Worm (Caenorhabditis elegans) whole organism, L4 larva: ENCODE data around the gene T01H3.2.

Experiments used
- F37D6.2 ChIP-seq: sonication (generic microtip); optimal IDR thresholded peaks from 2 replicates; lab custom pipeline; 2016; ENCODE audit warnings: mild to moderate bottlenecking, missing genetic modification characterization, missing compliant biosample characterization
- R02D3.7 ChIP-seq: fragments of 150-350 bp; sonication (generic microtip); optimal IDR thresholded peaks from 3 replicates; lab custom pipeline; 2014; ENCODE audit warnings: missing biosample characterization, missing genetic modification characterization
- T26A8.4 ChIP-seq: fragments of 200-800 bp; sonication (Bioruptor generic); IDR thresholded peaks from 2 replicates; pipeline ENCODE4 v1.3.6; 2022; ENCODE audit warnings: missing genetic modification characterization, missing compliant biosample characterization
- Y105C5A.15 ChIP-seq: fragments of 200-800 bp; sonication (Bioruptor generic); IDR thresholded peaks from 2 replicates; pipeline ENCODE4 v1.3.6; 2022; ENCODE audit warnings: missing genetic modification characterization, missing compliant biosample characterization
- Y75B8A.6 ChIP-seq: fragments of 200-800 bp; sonication (Bioruptor generic); IDR thresholded peaks from 2 replicates; pipeline ENCODE4 v1.3.6; 2022; ENCODE audit warnings: missing genetic modification reagents, missing genetic modification characterization, missing compliant biosample characterization
- ZK546.5 ChIP-seq, 2 experiments: sonication (generic microtip); optimal IDR thresholded peaks; 2 replicates each; lab custom pipeline; 2017; ENCODE audit warnings: missing biosample characterization in 2 of 2, missing genetic modification characterization in 2 of 2
- aha-1 ChIP-seq: fragments of 150-350 bp; peaks from one replicate; lab custom pipeline; 2014; ENCODE audit warnings: missing biosample characterization, missing genetic modification characterization
- ama-1 ChIP-seq: fragments of 150-350 bp; optimal IDR thresholded peaks from 2 replicates; lab custom pipeline; 2014; ENCODE audit warnings: inconsistent platforms, mixed read lengths
- arid-1 ChIP-seq: fragments of 200-800 bp; sonication (Bioruptor generic); conservative IDR thresholded peaks from 2 replicates; pipeline ENCODE4 v1.3.6; 2022; ENCODE audit warnings: missing genetic modification reagents, missing genetic modification characterization, missing compliant biosample characterization
- ceh-44 ChIP-seq: fragments of 200-800 bp; sonication (Bioruptor generic); IDR thresholded peaks from 2 replicates; pipeline ENCODE4 v1.3.6; 2022; ENCODE audit warnings: missing genetic modification reagents, missing genetic modification characterization, missing compliant biosample characterization
- ceh-62 ChIP-seq: sonication (generic microtip); optimal IDR thresholded peaks from 2 replicates; lab custom pipeline; 2017; ENCODE audit warnings: missing biosample characterization, missing genetic modification characterization
- cey-2 ChIP-seq: sonication (generic microtip); optimal IDR thresholded peaks from 3 replicates; lab custom pipeline; 2017; ENCODE audit warnings: missing genetic modification characterization, mild to moderate bottlenecking, missing compliant biosample characterization, antibody characterized with exemption, borderline replicate concordance; ENCODE audit not compliant: insufficient read depth
- dmd-6 ChIP-seq: fragments of 200-800 bp; sonication (Bioruptor generic); IDR thresholded peaks from 2 replicates; pipeline ENCODE4 v1.3.6; 2022; ENCODE audit warnings: missing genetic modification reagents, missing genetic modification characterization, missing compliant biosample characterization
- duxl-1 ChIP-seq: sonication (generic microtip); optimal IDR thresholded peaks from 2 replicates; lab custom pipeline; 2016; ENCODE audit warnings: mild to moderate bottlenecking, missing genetic modification characterization, moderate library complexity, missing compliant biosample characterization; ENCODE audit not compliant: poor library complexity
- egl-27 ChIP-seq: sonication (generic microtip); optimal IDR thresholded peaks from 3 replicates; lab custom pipeline; 2017; ENCODE audit warnings: missing biosample characterization, missing genetic modification reagents, missing genetic modification characterization
- egl-43 ChIP-seq: fragments of 200-800 bp; sonication (Bioruptor generic); IDR thresholded peaks from 2 replicates; pipeline ENCODE4 v1.3.6; 2022; ENCODE audit warnings: missing genetic modification reagents, missing genetic modification characterization, missing compliant biosample characterization
- fkh-10 ChIP-seq: fragments of 150-350 bp; optimal IDR thresholded peaks from 2 replicates; lab custom pipeline; 2014; ENCODE audit warnings: missing biosample characterization, missing genetic modification reagents, missing genetic modification characterization
- gei-8 ChIP-seq: fragments of 200-800 bp; sonication (Bioruptor generic); optimal IDR thresholded peaks from 2 replicates; lab custom pipeline; 2018; ENCODE audit warnings: mild to moderate bottlenecking, missing genetic modification characterization, missing compliant biosample characterization
- hlh-11 ChIP-seq: fragments of 200-800 bp; sonication (Bioruptor generic); optimal IDR thresholded peaks from 2 replicates; lab custom pipeline; 2018; ENCODE audit warnings: mild to moderate bottlenecking, missing genetic modification characterization, missing compliant biosample characterization
- hlh-30 ChIP-seq: sonication (generic microtip); optimal IDR thresholded peaks from 2 replicates; lab custom pipeline; 2017; ENCODE audit warnings: antibody characterized with exemption, mild to moderate bottlenecking, missing genetic modification characterization, missing compliant biosample characterization; ENCODE audit not compliant: insufficient read depth
- hmg-1.1 ChIP-seq: fragments of 200-800 bp; sonication (Bioruptor generic); IDR thresholded peaks from 2 replicates; pipeline ENCODE4 v1.3.6; 2022; ENCODE audit warnings: missing genetic modification reagents, missing genetic modification characterization, missing compliant biosample characterization
- lin-13 ChIP-seq: fragments of 150-350 bp; optimal IDR thresholded peaks from 2 replicates; lab custom pipeline; 2014; ENCODE audit warnings: missing biosample characterization, missing genetic modification reagents, missing genetic modification characterization
- lin-38 ChIP-seq: fragments of 200-800 bp; sonication (Bioruptor generic); IDR thresholded peaks from 2 replicates; pipeline ENCODE4 v1.3.6; 2022; ENCODE audit warnings: missing genetic modification reagents, missing genetic modification characterization, missing compliant biosample characterization
- lin-39 ChIP-seq: fragments of 150-350 bp; optimal IDR thresholded peaks from 2 replicates; lab custom pipeline; 2014; ENCODE audit warnings: missing biosample characterization, missing genetic modification reagents, missing genetic modification characterization
- lir-3 ChIP-seq: sonication (generic microtip); optimal IDR thresholded peaks from 2 replicates; lab custom pipeline; 2016; ENCODE audit warnings: mild to moderate bottlenecking, missing genetic modification characterization, missing compliant biosample characterization
- madf-5 ChIP-seq, 2 experiments: fragments of 200-800 bp; sonication (Bioruptor generic); IDR thresholded peaks; 2 replicates each; pipeline ENCODE4 v1.3.6; 2022; ENCODE audit warnings: missing compliant biosample characterization in 2 of 2, missing genetic modification characterization in 2 of 2
- mdt-29 ChIP-seq: fragments of 200-800 bp; sonication (Bioruptor generic); IDR thresholded peaks from 2 replicates; pipeline ENCODE4 v1.3.6; 2022; ENCODE audit warnings: missing genetic modification reagents, missing genetic modification characterization, missing compliant biosample characterization
- mes-2 ChIP-seq: sonication (generic microtip); optimal IDR thresholded peaks from 2 replicates; lab custom pipeline; 2016; ENCODE audit warnings: missing genotype, mild to moderate bottlenecking, missing genetic modification characterization, missing compliant biosample characterization; ENCODE audit not compliant: poor library complexity, severe bottlenecking
- nhr-11 ChIP-seq: fragments of 150-350 bp; optimal IDR thresholded peaks from 2 replicates; lab custom pipeline; 2014; ENCODE audit warnings: missing biosample characterization, missing genetic modification characterization
- nhr-41 ChIP-seq: fragments of 200-800 bp; sonication (Bioruptor generic); IDR thresholded peaks from 2 replicates; pipeline ENCODE4 v1.3.6; 2022; ENCODE audit warnings: missing genetic modification reagents, missing genetic modification characterization, missing compliant biosample characterization
- nhr-77 ChIP-seq: fragments of 150-350 bp; optimal IDR thresholded peaks from 2 replicates; lab custom pipeline; 2014; ENCODE audit warnings: missing biosample characterization, missing genetic modification characterization
- pha-4 ChIP-seq, 2 experiments: fragments of 150-350 bp in 1 of 2; fragments of 200-800 bp in 1 of 2; sonication (Bioruptor generic) in 1 of 2; IDR thresholded peaks in 1 of 2; optimal IDR thresholded peaks in 1 of 2; 2 replicates each; pipeline versions ENCODE4 v1.3.6 to Lab custom; 2014 to 2022; ENCODE audit warnings: missing genetic modification characterization in 2 of 2, missing genetic modification reagents in 2 of 2, missing biosample characterization in 1 of 2, missing compliant biosample characterization in 1 of 2
- php-3 ChIP-seq: fragments of 200-800 bp; sonication (Bioruptor generic); IDR thresholded peaks from 2 replicates; pipeline ENCODE4 v1.3.6; 2022; ENCODE audit warnings: missing genetic modification reagents, missing genetic modification characterization, missing compliant biosample characterization
- pqm-1 ChIP-seq: sonication (generic microtip); optimal IDR thresholded peaks from 2 replicates; lab custom pipeline; 2017; ENCODE audit warnings: missing biosample characterization, missing genetic modification characterization
- skn-1 ChIP-seq: fragments of 150-350 bp; optimal IDR thresholded peaks from 2 replicates; lab custom pipeline; 2014; ENCODE audit warnings: missing biosample characterization, missing genetic modification characterization
- snpc-1.2 ChIP-seq: fragments of 200-800 bp; sonication (Bioruptor generic); IDR thresholded peaks from 2 replicates; pipeline ENCODE4 v1.3.6; 2022; ENCODE audit warnings: missing genetic modification reagents, missing genetic modification characterization, missing compliant biosample characterization
- spr-3 ChIP-seq: fragments of 200-800 bp; sonication (Bioruptor generic); optimal IDR thresholded peaks from 2 replicates; lab custom pipeline; 2018; ENCODE audit warnings: mild to moderate bottlenecking, missing genetic modification characterization, missing compliant biosample characterization
- tra-1 ChIP-seq: fragments of 200-800 bp; sonication (Bioruptor generic); IDR thresholded peaks from 2 replicates; pipeline ENCODE4 v1.3.6; 2022; ENCODE audit warnings: missing genetic modification reagents, missing genetic modification characterization, missing compliant biosample characterization
- unc-130 ChIP-seq: sonication (generic microtip); optimal IDR thresholded peaks from 2 replicates; lab custom pipeline; 2016; ENCODE audit warnings: missing genetic modification reagents, missing genetic modification characterization, missing compliant biosample characterization
- unc-39 ChIP-seq: sonication (generic microtip); optimal IDR thresholded peaks from 2 replicates; lab custom pipeline; 2017; ENCODE audit warnings: missing biosample characterization, missing genetic modification characterization
- unc-62 ChIP-seq, 3 experiments: fragments of 150-350 bp in 1 of 3; sonication (generic microtip); optimal IDR thresholded peaks in 2 of 3; peaks in 1 of 3; 1 replicate in 1 of 3; 2 replicates in 2 of 3; lab custom pipeline; 2014 to 2017; ENCODE audit warnings: missing biosample characterization in 3 of 3, missing genetic modification characterization in 3 of 3, missing genetic modification reagents in 3 of 3, missing genotype in 1 of 3
- zip-2 ChIP-seq: fragments of 150-350 bp; optimal IDR thresholded peaks from 2 replicates; lab custom pipeline; 2014; ENCODE audit warnings: missing biosample characterization, missing genetic modification characterization

The T01H3.2 gene

DNA sequence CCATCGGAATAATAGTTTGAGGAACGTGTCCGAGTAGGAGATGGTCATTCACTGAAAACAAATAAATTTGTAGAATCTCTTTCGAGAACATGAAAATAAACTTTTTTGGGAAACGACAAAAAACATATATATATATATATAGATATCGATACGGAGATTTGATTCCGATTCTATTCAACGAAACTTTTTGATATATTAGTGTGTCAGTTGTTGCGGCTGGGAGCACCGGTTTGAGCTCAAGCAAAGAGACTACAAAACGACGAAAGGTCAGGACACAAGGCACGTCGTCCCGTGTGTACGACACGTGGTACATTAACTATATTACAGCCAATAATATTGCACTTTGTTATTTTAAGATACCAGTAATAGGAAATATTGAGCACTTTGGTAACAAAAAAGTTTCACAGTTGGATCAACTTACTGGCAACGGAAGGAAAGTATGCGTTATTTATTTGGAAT lies 29.8 kb upstream of the T01H3.2 start, which contains the start of gene best-23:
best-23 (minus strand) TSS at position 51 of the 459 bp plus-strand sequence.
- TF ChIP-seq hlh-30 (tag; lab: Kevin White, UChicago) (peak; percentile 45), hlh-11 (tag; lab: Kevin White, UChicago) (peak; percentile 22), nhr-11 (peak; percentile 6), ceh-44 (no peak)
- TF ChIP-seq, all 104 proteins: peak for 3

ce11 chrII:7901990-7902389 lies 24.2 kb upstream of the T01H3.2 start:
- TF ChIP-seq dmd-6 (no peak), lir-3 (tag; lab: Kevin White, UChicago) (no peak), snpc-1.2 (GFP tag; lab: Robert Waterston, UW) (no peak), zip-2 (no peak), gei-8 (GFP tag; lab: Kevin White, UChicago) (no peak), unc-130 (GFP tag; lab: Kevin White, UChicago) (no peak), ZK546.5 (tag; optimal IDR thresholded peaks at IDR 0.05; lab: Kevin White, UChicago) (no peak), pqm-1 (no peak), tra-1 (GFP tag; lab: Robert Waterston, UW) (no peak), unc-39 (tag; lab: Kevin White, UChicago) (no peak), egl-27 (no peak), hmg-1.1 (GFP tag; lab: Robert Waterston, UW) (no peak), lin-13 (no peak), lin-39 (tag; lab: Kevin White, UChicago) (no peak), nhr-77 (tag; lab: Kevin White, UChicago) (no peak), R02D3.7 (tag; lab: Kevin White, UChicago) (no peak), duxl-1 (tag; lab: Kevin White, UChicago) (no peak)

DNA sequence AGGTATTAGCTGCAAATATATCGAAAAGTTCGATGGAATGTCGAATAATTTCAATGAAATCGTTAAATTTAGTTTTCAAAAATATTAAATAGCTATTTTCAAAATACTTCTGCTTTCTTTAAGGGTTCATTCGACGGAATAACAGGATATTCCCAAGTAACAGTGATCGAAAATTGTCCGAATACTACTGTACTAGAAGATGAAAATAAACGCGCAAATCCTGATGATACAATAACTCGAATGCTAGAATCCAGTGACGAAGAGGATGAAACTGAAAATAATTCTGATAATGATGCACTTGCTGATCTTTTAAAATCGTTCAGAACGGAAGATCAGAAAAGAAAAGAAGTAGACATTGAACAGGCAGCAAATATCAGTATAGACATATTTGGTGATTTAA lies 23.0 kb upstream of the T01H3.2 start:
- TF ChIP-seq tra-1 (GFP tag; lab: Robert Waterston, UW) (no peak), aha-1 (tag; lab: Kevin White, UChicago) (peak; percentile 92)
- TF ChIP-seq, all 104 proteins: peak for 1

- TF ChIP-seq ama-1 (lab: Kevin White, UChicago), result peak; percentile 8
- 0 out of 2 replicates have a peak, but pooled peaks have one; percentile 32 for TF ChIP-seq lin-38 (GFP tag; lab: Robert Waterston, UW)
- no peak for TF ChIP-seq skn-1 (tag; lab: Kevin White, UChicago)
- no peak for TF ChIP-seq egl-43 (GFP tag; lab: Robert Waterston, UW)
- TF ChIP-seq Y105C5A.15 (GFP tag; lab: Robert Waterston, UW), result no peak
- no peak for TF ChIP-seq T26A8.4
- 0 out of 2 replicates have a peak, but pooled peaks have one; percentile 45 for TF ChIP-seq arid-1 (GFP tag; lab: Robert Waterston, UW)
- TF ChIP-seq unc-62 (GFP tag; optimal IDR thresholded peaks at IDR 0.05 in 1 of 2; lab: Kevin White, UChicago), result peak in 1 of 2 experiments; percentile 61
- TF ChIP-seq unc-62 (tag; optimal IDR thresholded peaks at IDR 0.05; lab: Kevin White, UChicago), result no peak
Measured at ce11 chrII:7900190-7900672, 22.4 kb upstream of the T01H3.2 start, which contains the start of gene rev-1. Gene rev-1, plus strand, starts transcription at chrII:7900622.

DNA sequence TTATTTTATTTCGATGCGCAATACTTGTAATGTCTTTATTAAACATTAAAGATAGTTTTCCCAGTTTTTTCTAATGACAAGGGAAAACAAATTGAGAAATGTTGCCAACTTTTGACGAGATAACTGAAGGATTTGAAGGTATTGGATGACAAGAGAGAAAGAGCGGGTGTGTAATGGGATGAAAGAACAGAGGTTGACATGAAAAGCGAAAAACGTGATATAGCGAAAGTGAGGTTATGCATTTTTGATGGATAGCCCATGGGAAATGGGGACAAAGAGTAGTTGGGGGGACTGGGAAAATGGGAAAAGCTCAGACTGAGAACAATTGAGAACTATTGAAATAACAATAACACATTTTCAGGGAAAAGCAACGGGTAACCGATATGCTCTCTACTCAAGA lies 17.4 kb upstream of the T01H3.2 start:
- TF ChIP-seq R02D3.7 (tag; lab: Kevin White, UChicago) (no peak), mdt-29 (no peak), hlh-30 (tag; lab: Kevin White, UChicago) (peak; percentile 19), nhr-77 (tag; lab: Kevin White, UChicago) (no peak), egl-43 (GFP tag; lab: Robert Waterston, UW) (no peak), Y75B8A.6 (GFP tag; lab: Robert Waterston, UW) (no peak), php-3 (GFP tag; lab: Robert Waterston, UW) (no peak), ceh-62 (tag; lab: Kevin White, UChicago) (no peak), cey-2 (tag; lab: Kevin White, UChicago) (no peak), nhr-41 (GFP tag; lab: Robert Waterston, UW) (no peak), fkh-10 (no peak), lin-13 (no peak), unc-62 (GFP tag; optimal IDR thresholded peaks at IDR 0.05 in 1 of 2; lab: Kevin White, UChicago) (peak in 1 of 2 experiments; percentile 98), unc-62 (tag; optimal IDR thresholded peaks at IDR 0.05; lab: Kevin White, UChicago) (no peak), pha-4 (GFP tag; IDR thresholded peaks at IDR 0.05; lab: Robert Waterston, UW) (no peak), pha-4 (tag; optimal IDR thresholded peaks at IDR 0.05; lab: Kevin White, UChicago) (no peak), madf-5 (GFP tag; IDR thresholded peaks at IDR 0.05; lab: Robert Waterston, UW) (no peak), mes-2 (tag; lab: Kevin White, UChicago) (no peak), spr-3 (GFP tag; lab: Kevin White, UChicago) (no peak), F37D6.2 (tag; lab: Kevin White, UChicago) (no peak)
